Worm (Caenorhabditis elegans): ENCODE results near the gene ubxn-4.

The ubxn-4 gene

DNA sequence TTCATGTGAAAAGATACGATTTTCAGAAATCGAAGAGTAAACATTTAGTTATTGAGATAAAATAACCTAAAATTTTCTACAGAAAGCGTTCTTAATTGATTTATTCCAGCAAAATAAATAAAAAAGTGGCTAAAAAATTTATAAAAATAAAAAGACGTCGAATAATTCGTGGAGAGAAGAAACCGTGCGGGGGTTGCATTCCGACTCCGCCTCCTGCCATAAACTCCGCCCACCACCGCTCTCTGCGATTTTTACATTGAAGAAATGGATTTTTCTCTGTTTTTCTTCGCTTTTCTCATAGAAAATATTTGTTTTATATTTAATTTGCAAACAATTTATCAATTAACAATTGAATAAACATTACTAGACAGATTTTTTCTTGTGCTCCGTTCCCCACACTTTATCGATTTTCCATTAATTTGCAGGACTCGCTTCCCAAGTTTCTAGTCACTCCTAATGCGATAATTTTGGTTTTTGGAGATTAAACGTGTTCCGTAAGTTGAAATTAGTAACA lies at the start of gene ubxn-4, which contains the start of gene cyy-1:
TSS of gene ubxn-4 (minus strand) at position 114 of the 514 bp plus-strand sequence.
TSS of gene cyy-1 (plus strand) at position 426 of the 514 bp plus-strand sequence.
- no peak for TF ChIP-seq dao-5 (tag; optimal IDR thresholded peaks at IDR 0.05)
- peak; percentile 15 for TF ChIP-seq W03F9.2 (tag; optimal IDR thresholded peaks at IDR 0.05)
- no peak for TF ChIP-seq him-1 (tag; optimal IDR thresholded peaks at IDR 0.05)

ce11 chrIII:8451181-8451580 lies 45.8 kb upstream of the ubxn-4 start:
- TF ChIP-seq him-1 (tag; optimal IDR thresholded peaks at IDR 0.05) (no peak), dao-5 (tag; optimal IDR thresholded peaks at IDR 0.05) (no peak), W03F9.2 (tag; optimal IDR thresholded peaks at IDR 0.05) (no peak)

- TF ChIP-seq him-1 (tag; optimal IDR thresholded peaks at IDR 0.05) (no peak), W03F9.2 (tag; optimal IDR thresholded peaks at IDR 0.05) (no peak), dao-5 (tag; optimal IDR thresholded peaks at IDR 0.05) (no peak)
These were observed 45.1 kb upstream of the ubxn-4 start for ce11 chrIII:8450494-8450893.

ce11 chrIII:8449160-8449807 lies 43.9 kb upstream of the ubxn-4 start, which contains the start of gene mrpl-32:
Gene mrpl-32, plus strand, starts transcription at chrIII:8449757.
- TF ChIP-seq W03F9.2 (tag; optimal IDR thresholded peaks at IDR 0.05) (peak; percentile 61), dao-5 (tag; optimal IDR thresholded peaks at IDR 0.05) (no peak)

DNA sequence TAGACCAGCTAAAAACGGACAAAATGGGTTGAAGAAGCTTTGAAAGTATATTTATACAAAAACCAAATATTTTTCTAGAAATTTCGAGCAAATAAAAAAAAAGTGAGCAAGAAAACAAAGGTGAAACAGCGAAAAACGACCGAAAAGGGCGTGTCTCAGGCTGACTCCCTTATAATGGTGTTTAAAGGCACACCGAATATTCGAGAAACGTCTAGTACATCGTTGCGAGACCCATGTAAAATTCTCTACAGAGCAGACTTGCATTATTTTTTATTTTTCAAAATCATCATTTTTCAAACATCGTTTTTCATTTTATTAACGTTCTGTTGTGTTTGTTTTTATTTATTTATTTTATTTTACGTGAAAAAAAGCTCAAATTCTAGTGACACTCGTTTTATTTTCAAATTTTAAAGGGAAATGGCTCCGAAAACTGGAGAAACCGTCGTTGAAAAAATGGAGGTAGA lies 41.6 kb upstream of the ubxn-4 start, which contains the start of gene rpn-3:
TSS of gene rpn-3 (plus strand) at position 414 of the 464 bp plus-strand sequence.
- TF ChIP-seq W03F9.2 (tag; optimal IDR thresholded peaks at IDR 0.05) (peak; percentile 96), dao-5 (tag; optimal IDR thresholded peaks at IDR 0.05) (no peak), him-1 (tag; optimal IDR thresholded peaks at IDR 0.05) (peak; percentile 58)

ce11 chrIII:8446534-8446933 lies 41.2 kb upstream of the ubxn-4 start, which contains the start of gene hsp-110:
Gene hsp-110, minus strand, starts transcription at chrIII:8446909.
- TF ChIP-seq him-1 (tag; optimal IDR thresholded peaks at IDR 0.05) = no peak
- TF ChIP-seq dao-5 (tag; optimal IDR thresholded peaks at IDR 0.05) = no peak
- no peak for TF ChIP-seq W03F9.2 (tag; optimal IDR thresholded peaks at IDR 0.05)

DNA sequence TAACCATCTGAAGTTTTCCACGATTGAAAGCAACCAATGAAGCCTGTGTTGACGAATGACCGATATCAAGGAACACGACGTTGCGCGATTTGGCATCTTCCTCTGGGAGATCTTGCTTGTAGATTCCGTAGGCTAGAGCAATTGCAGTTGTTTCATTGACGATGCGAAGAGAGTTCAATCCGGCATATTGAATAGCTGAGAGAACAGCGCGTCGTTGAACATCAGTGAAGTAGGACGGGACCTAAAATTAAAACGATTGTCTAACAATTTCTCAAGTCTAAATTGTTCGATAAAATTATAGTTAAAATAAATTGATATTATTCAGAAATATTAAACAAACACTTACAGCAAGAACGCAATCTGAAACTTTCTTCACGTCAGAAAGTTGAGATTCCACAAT lies 40.7 kb upstream of the ubxn-4 start:
- TF ChIP-seq dao-5 (tag; optimal IDR thresholded peaks at IDR 0.05) (no peak), him-1 (tag; optimal IDR thresholded peaks at IDR 0.05) (no peak), W03F9.2 (tag; optimal IDR thresholded peaks at IDR 0.05) (no peak)

DNA sequence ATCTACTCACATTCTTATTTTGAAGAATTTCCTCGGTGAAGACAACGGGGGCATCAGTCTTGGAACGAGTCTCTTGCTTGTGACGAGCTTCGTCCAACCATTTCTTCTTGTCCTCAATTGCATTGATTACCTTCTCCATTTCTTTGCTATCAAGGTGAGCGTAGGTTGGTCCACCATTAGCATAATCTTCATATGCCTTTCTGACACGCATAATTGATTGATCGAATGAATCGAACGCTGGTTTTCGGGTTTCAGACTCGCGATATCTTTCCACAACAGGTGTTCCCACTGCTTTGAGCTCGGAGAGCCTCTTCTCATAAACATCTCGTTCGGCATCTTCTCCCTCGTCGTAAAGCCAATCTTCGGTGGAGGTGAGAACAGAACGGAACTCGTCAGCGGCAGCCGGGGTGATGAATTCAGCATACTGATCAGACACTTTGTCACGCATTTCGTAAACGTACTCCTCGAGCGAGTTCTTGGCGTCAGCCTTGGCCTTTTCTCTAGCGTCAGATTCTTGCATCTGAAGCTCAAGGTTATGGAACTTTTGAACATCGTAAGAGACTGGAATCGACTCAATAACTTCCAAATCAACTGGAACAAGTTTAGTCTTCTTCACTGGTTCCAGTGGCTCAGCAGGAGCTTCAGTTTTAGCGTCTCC lies 39.2 kb upstream of the ubxn-4 start:
- no peak for TF ChIP-seq W03F9.2 (tag; optimal IDR thresholded peaks at IDR 0.05)
- no peak for TF ChIP-seq dao-5 (tag; optimal IDR thresholded peaks at IDR 0.05)
- no peak for TF ChIP-seq him-1 (tag; optimal IDR thresholded peaks at IDR 0.05)

DNA sequence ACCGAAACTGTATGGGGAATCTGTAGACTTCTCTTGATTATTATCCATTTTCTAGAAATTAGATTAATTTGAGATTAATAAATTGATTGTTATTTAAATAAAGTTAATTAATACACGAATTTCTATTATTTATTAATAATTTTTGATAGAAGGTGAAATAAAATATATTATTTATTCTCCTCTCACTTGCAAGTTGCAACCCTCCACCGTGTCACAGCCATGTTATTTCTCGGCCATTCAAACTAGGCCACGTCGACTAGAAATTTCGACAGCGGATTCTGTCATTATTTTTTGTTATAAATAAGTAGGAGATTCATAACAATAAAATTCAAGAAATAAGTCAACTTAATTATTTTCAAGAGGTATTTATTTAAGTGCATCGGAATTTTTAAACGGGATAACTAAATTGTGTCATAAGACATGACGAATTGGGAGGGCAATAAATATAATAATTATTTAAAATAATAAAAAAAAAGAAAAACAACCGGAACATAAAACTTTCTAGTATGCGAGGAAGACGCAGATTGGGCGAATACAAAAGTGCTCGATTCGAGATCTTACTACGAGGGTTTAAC lies 38.3 kb upstream of the ubxn-4 start, which contains the start of gene ufbp-1:
TSS of gene ufbp-1 (minus strand) at position 51 of the 575 bp plus-strand sequence.
- TF ChIP-seq dao-5 (tag; optimal IDR thresholded peaks at IDR 0.05) (no peak), W03F9.2 (tag; optimal IDR thresholded peaks at IDR 0.05) (peak; percentile 91)

ce11 chrIII:8439312-8439711 lies 34.0 kb upstream of the ubxn-4 start, which contains the start of gene pqn-96:
Gene pqn-96, minus strand, starts transcription at chrIII:8439412.
- no peak for TF ChIP-seq dao-5 (tag; optimal IDR thresholded peaks at IDR 0.05)
- TF ChIP-seq W03F9.2 (tag; optimal IDR thresholded peaks at IDR 0.05) = no peak
- TF ChIP-seq him-1 (tag; optimal IDR thresholded peaks at IDR 0.05) = no peak

ce11 chrIII:8437763-8438414 lies 32.5 kb upstream of the ubxn-4 start:
- TF ChIP-seq W03F9.2 (tag; optimal IDR thresholded peaks at IDR 0.05) = no peak
- no peak for TF ChIP-seq dao-5 (tag; optimal IDR thresholded peaks at IDR 0.05)
- TF ChIP-seq him-1 (tag; optimal IDR thresholded peaks at IDR 0.05) = no peak

- TF ChIP-seq W03F9.2 (tag; optimal IDR thresholded peaks at IDR 0.05) = no peak
- no peak for TF ChIP-seq him-1 (tag; optimal IDR thresholded peaks at IDR 0.05)
These were observed 29.7 kb upstream of the ubxn-4 start, which contains the start of gene ZK1236.9 for ce11 chrIII:8435074-8435473. Gene ZK1236.9, minus strand, starts transcription at chrIII:8435174.

ce11 chrIII:8432143-8432542 lies 26.8 kb upstream of the ubxn-4 start, which contains the start of gene ZK1236.5:
Gene ZK1236.5, minus strand, starts transcription at chrIII:8432214.
- no peak for TF ChIP-seq W03F9.2 (tag; optimal IDR thresholded peaks at IDR 0.05)
- no peak for TF ChIP-seq him-1 (tag; optimal IDR thresholded peaks at IDR 0.05)
- no peak for TF ChIP-seq dao-5 (tag; optimal IDR thresholded peaks at IDR 0.05)

Measured in whole organism, L4/young adult.